Fruit fly (Drosophila melanogaster) whole organism, embryonic: ENCODE measurements around the gene CG3604.

ENCODE experiments used
- Abd-B ChIP-seq: fragments of 200-800 bp; sonication (Bioruptor generic); optimal IDR thresholded peaks from 2 replicates; lab custom pipeline; 2018; ENCODE audit warnings: missing biosample characterization, mild to moderate bottlenecking, missing genetic modification characterization, moderate library complexity
- Antp ChIP-seq: fragments of 200-800 bp; sonication (Bioruptor generic); optimal IDR thresholded peaks from 3 replicates; lab custom pipeline; 2016; ENCODE audit warnings: missing biosample characterization, missing genetic modification characterization
- Blimp-1 ChIP-seq: fragments of 200-800 bp; sonication (Bioruptor generic); optimal IDR thresholded peaks from 3 replicates; lab custom pipeline; 2018; ENCODE audit warnings: missing biosample characterization, missing genetic modification characterization, mild to moderate bottlenecking, moderate library complexity, missing genetic modification reagents
- C15 ChIP-seq: fragments of 200-800 bp; sonication (Bioruptor generic); IDR thresholded peaks from 3 replicates; pipeline ENCODE4 v1.3.6; 2022; ENCODE audit warnings: missing biosample characterization, missing genetic modification characterization
- CG10209 ChIP-seq: fragments of 200-800 bp; sonication (Bioruptor generic); optimal IDR thresholded peaks from 3 replicates; lab custom pipeline; 2017; ENCODE audit warnings: missing biosample characterization, mild to moderate bottlenecking, missing genetic modification characterization, missing genetic modification reagents
- CG10274 ChIP-seq: fragments of 200-800 bp; sonication (Bioruptor generic); optimal IDR thresholded peaks from 3 replicates; lab custom pipeline; 2017; ENCODE audit warnings: missing biosample characterization, mild to moderate bottlenecking, missing genetic modification characterization
- CG10431 ChIP-seq: fragments of 200-800 bp; sonication (Bioruptor generic); optimal IDR thresholded peaks from 3 replicates; lab custom pipeline; 2018; ENCODE audit warnings: missing biosample characterization, mild to moderate bottlenecking, missing genetic modification characterization
- CG10462 ChIP-seq: fragments of 200-800 bp; sonication (Bioruptor generic); optimal IDR thresholded peaks from 2 replicates; lab custom pipeline; 2016; ENCODE audit warnings: missing biosample characterization, missing genetic modification characterization
- CG14050 ChIP-seq: fragments of 200-800 bp; sonication (Bioruptor generic); IDR thresholded peaks from 3 replicates; pipeline ENCODE4 v1.3.6; 2022; ENCODE audit warnings: missing biosample characterization, missing genetic modification characterization
- CG16863 ChIP-seq: fragments of 200-800 bp; sonication (Bioruptor generic); optimal IDR thresholded peaks from 3 replicates; lab custom pipeline; 2016; ENCODE audit warnings: missing biosample characterization, missing genetic modification characterization
- CG17802 ChIP-seq: fragments of 200-800 bp; sonication (Bioruptor generic); optimal IDR thresholded peaks from 2 replicates; lab custom pipeline; 2018; ENCODE audit warnings: missing biosample characterization, mild to moderate bottlenecking, missing genetic modification characterization, moderate library complexity
- CG18764 ChIP-seq: fragments of 200-800 bp; sonication (Bioruptor generic); optimal IDR thresholded peaks from 3 replicates; lab custom pipeline; 2016; ENCODE audit warnings: missing biosample characterization, missing genetic modification characterization
- CG2678 ChIP-seq: fragments of 200-800 bp; sonication (Bioruptor generic); optimal IDR thresholded peaks from 3 replicates; lab custom pipeline; 2019; ENCODE audit warnings: missing biosample characterization, mild to moderate bottlenecking, missing genetic modification characterization, moderate library complexity
- CG32532 ChIP-seq: fragments of 200-800 bp; sonication (Bioruptor generic); IDR thresholded peaks from 2 replicates; pipeline ENCODE4 v1.3.6; 2022; ENCODE audit warnings: missing biosample characterization, missing genetic modification characterization
- CG42726 ChIP-seq: fragments of 200-800 bp; sonication (Bioruptor generic); IDR thresholded peaks from 2 replicates; pipeline ENCODE4 v1.3.6; 2022; ENCODE audit warnings: missing biosample characterization, missing genetic modification characterization; ENCODE audit not compliant: partially characterized antibody
- CG4360 ChIP-seq: fragments of 200-800 bp; sonication (Bioruptor generic); IDR thresholded peaks from 2 replicates; pipeline ENCODE4 v1.3.6; 2022; ENCODE audit warnings: missing biosample characterization, missing genetic modification characterization
- CG5245 ChIP-seq: fragments of 200-800 bp; sonication (Bioruptor generic); optimal IDR thresholded peaks from 3 replicates; lab custom pipeline; 2016; ENCODE audit warnings: missing biosample characterization, missing genetic modification characterization
- CG6254 ChIP-seq: fragments of 200-800 bp; sonication (Bioruptor generic); optimal IDR thresholded peaks from 3 replicates; lab custom pipeline; 2017; ENCODE audit warnings: mild to moderate bottlenecking, missing biosample characterization, missing genetic modification reagents, missing genetic modification characterization
- CG7372 ChIP-seq: fragments of 200-800 bp; sonication (Bioruptor generic); IDR thresholded peaks from 2 replicates; pipeline ENCODE4 v1.3.6; 2022; ENCODE audit warnings: missing biosample characterization, missing genetic modification characterization
- CTCF ChIP-seq: fragments of 200-800 bp; sonication (Bioruptor generic); optimal IDR thresholded peaks from 2 replicates; lab custom pipeline; 2017; ENCODE audit warnings: missing biosample characterization, mild to moderate bottlenecking, missing genetic modification characterization, moderate library complexity
- CrebB ChIP-seq: fragments of 200-800 bp; sonication (Bioruptor generic); optimal IDR thresholded peaks from 3 replicates; lab custom pipeline; 2018; ENCODE audit warnings: missing biosample characterization, mild to moderate bottlenecking, missing genetic modification characterization
- D19A ChIP-seq: fragments of 200-800 bp; optimal IDR thresholded peaks from 3 replicates; lab custom pipeline; 2019; ENCODE audit warnings: missing biosample characterization, mild to moderate bottlenecking, missing genetic modification characterization, moderate library complexity
- Deaf1 ChIP-seq: fragments of 200-800 bp; optimal IDR thresholded peaks from 3 replicates; lab custom pipeline; 2019; ENCODE audit warnings: missing biosample characterization, mild to moderate bottlenecking, missing genetic modification characterization, moderate library complexity
- Doc2 ChIP-seq: fragments of 200-800 bp; sonication (Bioruptor generic); IDR thresholded peaks from 2 replicates; pipeline ENCODE4 v1.3.6; 2022; ENCODE audit warnings: missing biosample characterization, missing genetic modification characterization
- E2f2 ChIP-seq: fragments of 200-800 bp; sonication (Bioruptor generic); IDR thresholded peaks from 2 replicates; pipeline ENCODE4 v1.3.6; 2022; ENCODE audit warnings: missing biosample characterization, missing genetic modification characterization
- Elba2 ChIP-seq: fragments of 200-800 bp; sonication (Bioruptor generic); optimal IDR thresholded peaks from 3 replicates; lab custom pipeline; 2016; ENCODE audit warnings: missing biosample characterization, missing genetic modification characterization
- Ets65A ChIP-seq: fragments of 200-800 bp; sonication (Bioruptor generic); peaks from one replicate; lab custom pipeline; 2016; ENCODE audit warnings: missing biosample characterization, missing genetic modification characterization
- Gsc ChIP-seq: fragments of 200-800 bp; sonication (Bioruptor generic); IDR thresholded peaks from 2 replicates; pipeline ENCODE4 v1.3.6; 2022; ENCODE audit warnings: missing biosample characterization, missing genetic modification characterization
- Hr39 ChIP-seq: fragments of >200 bp; optimal IDR thresholded peaks from 2 replicates; lab custom pipeline; 2017
- MBD-R2 ChIP-seq: fragments of 200-800 bp; sonication (Bioruptor generic); IDR thresholded peaks from 2 replicates; pipeline ENCODE4 v1.3.6; 2022; ENCODE audit warnings: missing biosample characterization, missing genetic modification characterization
- Nf-YB ChIP-seq: fragments of 200-800 bp; sonication (Bioruptor generic); optimal IDR thresholded peaks from 3 replicates; lab custom pipeline; 2019; ENCODE audit warnings: missing biosample characterization, mild to moderate bottlenecking, missing genetic modification characterization, moderate library complexity
- Side ChIP-seq: fragments of 200-800 bp; sonication (Bioruptor generic); optimal IDR thresholded peaks from 2 replicates; lab custom pipeline; 2016; ENCODE audit warnings: missing biosample characterization, missing genetic modification characterization
- YL-1 ChIP-seq: fragments of 200-800 bp; sonication (Bioruptor generic); optimal IDR thresholded peaks from 3 replicates; lab custom pipeline; 2017; ENCODE audit warnings: missing biosample characterization, mild to moderate bottlenecking, missing genetic modification characterization
- crc ChIP-seq: fragments of 200-800 bp; sonication (Bioruptor generic); optimal IDR thresholded peaks from 2 replicates; lab custom pipeline; 2016; ENCODE audit warnings: missing biosample characterization, missing genetic modification characterization
- croc ChIP-seq: fragments of 200-800 bp; sonication (Bioruptor generic); conservative IDR thresholded peaks from 3 replicates; pipeline ENCODE4 v1.3.6; 2022; ENCODE audit warnings: missing biosample characterization, missing genetic modification characterization
- dan ChIP-seq: fragments of 200-800 bp; sonication (Bioruptor generic); IDR thresholded peaks from 2 replicates; pipeline ENCODE4 v1.3.6; 2022; ENCODE audit warnings: missing biosample characterization, missing genetic modification characterization
- dati ChIP-seq: fragments of 200-800 bp; sonication (Bioruptor generic); IDR thresholded peaks from 2 replicates; pipeline ENCODE4 v1.3.6; 2022; ENCODE audit warnings: missing biosample characterization, missing genetic modification characterization
- emc ChIP-seq: fragments of 200-800 bp; sonication (Bioruptor generic); optimal IDR thresholded peaks from 2 replicates; lab custom pipeline; 2016; ENCODE audit warnings: missing biosample characterization, missing genetic modification characterization
- fd64A ChIP-seq: fragments of 200-800 bp; sonication (Bioruptor generic); optimal IDR thresholded peaks from 3 replicates; lab custom pipeline; 2018; ENCODE audit warnings: missing biosample characterization, mild to moderate bottlenecking, missing genetic modification characterization
- fd96Cb ChIP-seq: fragments of 200-800 bp; sonication (Bioruptor generic); optimal IDR thresholded peaks from 2 replicates; lab custom pipeline; 2018; ENCODE audit warnings: missing biosample characterization, mild to moderate bottlenecking, missing genetic modification characterization, moderate library complexity
- jing ChIP-seq: fragments of 200-800 bp; sonication (Bioruptor generic); optimal IDR thresholded peaks from 2 replicates; lab custom pipeline; 2018; ENCODE audit warnings: missing biosample characterization, mild to moderate bottlenecking, missing genetic modification characterization
- kni ChIP-seq: fragments of 200-800 bp; sonication (Bioruptor generic); optimal IDR thresholded peaks from 3 replicates; lab custom pipeline; 2017; ENCODE audit warnings: mild to moderate bottlenecking, missing biosample characterization, missing genetic modification reagents, missing genetic modification characterization
- lola ChIP-seq, 3 experiments: fragments of >200 bp in 2 of 3; fragments of 200-800 bp in 1 of 3; sonication (Bioruptor generic) in 1 of 3; optimal IDR thresholded peaks; 2 replicates each; lab custom pipeline; 2017 to 2019; ENCODE audit warnings: missing biosample characterization in 3 of 3, missing genetic modification characterization in 3 of 3, mild to moderate bottlenecking in 1 of 3, moderate library complexity in 1 of 3
- lov ChIP-seq, 2 experiments: fragments of 200-800 bp in 1 of 2; fragments of >200 bp in 1 of 2; sonication (Bioruptor generic) in 1 of 2; IDR thresholded peaks in 1 of 2; optimal IDR thresholded peaks in 1 of 2; 2 replicates in 1 of 2; 3 replicates in 1 of 2; pipeline versions ENCODE4 v1.3.6 to Lab custom; 2017 to 2022; ENCODE audit warnings: missing biosample characterization in 1 of 2, missing genetic modification characterization in 1 of 2
- nom ChIP-seq: fragments of 200-800 bp; sonication (Bioruptor generic); optimal IDR thresholded peaks from 2 replicates; lab custom pipeline; 2017; ENCODE audit warnings: missing biosample characterization, missing genetic modification characterization, mild to moderate bottlenecking, moderate library complexity, missing genetic modification reagents
- pfk ChIP-seq: fragments of 200-800 bp; sonication (Bioruptor generic); optimal IDR thresholded peaks from 2 replicates; lab custom pipeline; 2018; ENCODE audit warnings: missing biosample characterization, mild to moderate bottlenecking, missing genetic modification characterization, moderate library complexity
- scrt ChIP-seq: fragments of 200-800 bp; sonication (Bioruptor generic); optimal IDR thresholded peaks from 2 replicates; lab custom pipeline; 2018; ENCODE audit warnings: missing biosample characterization, mild to moderate bottlenecking, missing genetic modification characterization, moderate library complexity
- sob ChIP-seq: fragments of 200-800 bp; sonication (Bioruptor generic); IDR thresholded peaks from 2 replicates; pipeline ENCODE4 v1.3.6; 2022; ENCODE audit warnings: missing biosample characterization, missing genetic modification characterization
- tx ChIP-seq: fragments of 200-800 bp; sonication (Bioruptor generic); optimal IDR thresholded peaks from 2 replicates; lab custom pipeline; 2016; ENCODE audit warnings: missing biosample characterization, missing genetic modification characterization
- zen ChIP-seq: fragments of 200-800 bp; sonication (Bioruptor generic); optimal IDR thresholded peaks from 3 replicates; lab custom pipeline; 2018; ENCODE audit warnings: missing biosample characterization, mild to moderate bottlenecking, missing genetic modification characterization, moderate library complexity

CG3604 gene

DNA sequence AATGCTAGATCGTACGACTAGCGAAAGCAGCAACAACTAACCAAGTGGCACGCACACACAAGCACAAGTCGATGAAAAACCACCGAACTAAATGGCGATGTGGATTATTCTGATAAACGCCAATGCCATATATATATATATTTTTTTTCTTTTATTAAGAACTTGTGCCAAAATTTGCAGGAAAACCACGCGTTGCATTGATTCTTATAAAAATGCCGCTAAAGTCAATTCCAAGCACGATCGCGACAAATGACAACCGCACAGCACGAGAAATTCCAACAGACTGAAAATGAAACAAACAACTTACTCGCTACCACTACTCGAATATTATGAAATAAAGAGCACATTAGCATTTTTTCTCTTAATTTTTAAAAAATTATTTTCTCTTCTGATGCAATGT lies 41.0 kb downstream of the CG3604 start, which contains the start of gene for (continued):
- no peak for TF ChIP-seq emc (GFP tag; lab: Kevin White, UChicago)
- TF ChIP-seq CG17802 (tag; lab: Kevin White, UChicago): no peak
- TF ChIP-seq Nf-YB (GFP tag; lab: Kevin White, UChicago): no peak
- no peak for TF ChIP-seq croc (GFP tag; lab: Robert Waterston, UW)
- no peak for TF ChIP-seq lov (optimal IDR thresholded peaks at IDR 0.05; lab: Kevin White, UChicago)
- TF ChIP-seq lov (GFP tag; IDR thresholded peaks at IDR 0.05; lab: Robert Waterston, UW): no peak
- no peak for TF ChIP-seq D19A
- TF ChIP-seq CG2678 (tag; lab: Kevin White, UChicago): peak; percentile 21
- peak; percentile 76 for TF ChIP-seq pfk (GFP tag; lab: Kevin White, UChicago)
- TF ChIP-seq Blimp-1: no peak
- TF ChIP-seq tx (GFP tag; lab: Kevin White, UChicago): no peak

- TF ChIP-seq C15 (GFP tag; lab: Robert Waterston, UW): peak; percentile 96
- TF ChIP-seq CG6254: peak; percentile 96
- TF ChIP-seq E2f2: peak; percentile 87
- peak in 1 of 3 experiments; percentile 95 for TF ChIP-seq lola (GFP tag; optimal IDR thresholded peaks at IDR 0.05; lab: Kevin White, UChicago)
- TF ChIP-seq dan: no peak; the same call in 1 of the 2 replicates
- peak; percentile 97 for TF ChIP-seq CG10209 (GFP tag; lab: Kevin White, UChicago)
- TF ChIP-seq scrt (GFP tag; lab: Kevin White, UChicago): peak; percentile 97
- TF ChIP-seq dati: peak; percentile 93
- peak; percentile 96 for TF ChIP-seq CG10462 (GFP tag; lab: Kevin White, UChicago)
- peak; percentile 92 for TF ChIP-seq CG10274
- TF ChIP-seq fd64A: peak; percentile 98
- peak; percentile 98 for TF ChIP-seq Abd-B
- TF ChIP-seq CrebB (tag; lab: Kevin White, UChicago): peak; percentile 98
- TF ChIP-seq CG5245 (GFP tag; lab: Kevin White, UChicago): peak; percentile 98
- peak; percentile 99 for TF ChIP-seq CG32532
- TF ChIP-seq MBD-R2 (GFP tag; lab: Robert Waterston, UW): peak; percentile 98
- TF ChIP-seq nom (GFP tag; lab: Kevin White, UChicago): peak; percentile 95
- TF ChIP-seq Side (GFP tag; lab: Kevin White, UChicago): peak; percentile 99
- TF ChIP-seq Antp: peak; percentile 98
- TF ChIP-seq jing: peak; percentile 96
- TF ChIP-seq crc (GFP tag; lab: Kevin White, UChicago): peak; percentile 98
- TF ChIP-seq fd96Cb (tag; lab: Kevin White, UChicago): peak; percentile 98
- peak; percentile 97 for TF ChIP-seq CG14050 (GFP tag; lab: Robert Waterston, UW)
- TF ChIP-seq CTCF: peak; percentile 71
- TF ChIP-seq sob (GFP tag; lab: Robert Waterston, UW): peak; percentile 98
- peak; percentile 89; the same call in 1 of the 2 replicates for TF ChIP-seq Gsc (GFP tag; lab: Robert Waterston, UW)
- TF ChIP-seq YL-1: peak; percentile 91
- no peak for TF ChIP-seq Hr39 (lab: Kevin White, UChicago)
- peak; percentile 87 for TF ChIP-seq Deaf1 (tag; lab: Kevin White, UChicago)
- TF ChIP-seq CG18764 (GFP tag; lab: Kevin White, UChicago): peak; percentile 96
- peak; percentile 100 for TF ChIP-seq Ets65A (GFP tag; lab: Kevin White, UChicago)
- TF ChIP-seq kni (GFP tag; lab: Kevin White, UChicago): peak; percentile 97
- TF ChIP-seq CG4360: peak; percentile 97
- peak; percentile 78 for TF ChIP-seq Elba2
- peak; percentile 97 for TF ChIP-seq CG7372 (GFP tag; lab: Robert Waterston, UW)
- peak; percentile 98 for TF ChIP-seq CG16863
- TF ChIP-seq CG42726: no peak
- peak; percentile 96 for TF ChIP-seq CG10431 (GFP tag; lab: Kevin White, UChicago)
- TF ChIP-seq Doc2: peak; percentile 88
- peak; percentile 95 for TF ChIP-seq zen (tag; lab: Kevin White, UChicago)
Observed at dm6 chr2L:3655698-3656105, 42.0 kb downstream of the CG3604 start.
